Worm (Caenorhabditis elegans): ENCODE results near the gene rab-33.

The rab-33 gene

DNA sequence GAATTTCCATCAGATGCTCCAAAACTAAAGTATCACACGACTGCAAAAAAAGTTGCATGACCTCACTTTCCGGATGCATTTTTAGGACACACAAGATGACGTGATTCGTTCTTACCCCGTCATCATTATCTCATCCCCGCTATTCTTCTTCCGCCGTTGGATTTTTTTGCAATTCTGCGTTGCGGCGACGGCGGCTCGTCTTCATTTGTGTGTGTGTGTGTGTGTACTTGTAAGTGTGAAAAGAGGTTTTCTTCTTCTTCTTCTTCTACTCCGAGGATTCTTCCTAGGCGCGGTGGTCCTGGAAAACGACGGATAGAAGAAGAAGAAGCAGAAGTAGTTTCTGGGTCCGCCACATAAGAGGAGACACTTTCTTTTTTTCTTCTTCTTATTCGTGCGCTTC lies 12.1 kb upstream of the rab-33 start:
- TF ChIP-seq unc-86 (tag; optimal IDR thresholded peaks at IDR 0.05): peak; percentile 18
- TF ChIP-seq ceh-63 (GFP tag; optimal IDR thresholded peaks at IDR 0.05): no peak
- TF ChIP-seq efl-1 (optimal IDR thresholded peaks at IDR 0.05): no peak
- peak in 1 of 2 experiments; percentile 84 for TF ChIP-seq efl-1 (GFP tag; optimal IDR thresholded peaks at IDR 0.05 in 1 of 2)
- TF ChIP-seq fkh-10 (GFP tag; optimal IDR thresholded peaks at IDR 0.05): peak; percentile 41
- TF ChIP-seq elt-3 (tag; optimal IDR thresholded peaks at IDR 0.05): no peak
- TF ChIP-seq pax-3 (tag; optimal IDR thresholded peaks at IDR 0.05): no peak
- no peak for TF ChIP-seq nhr-19 (GFP tag; conservative IDR thresholded peaks at IDR 0.05)
- TF ChIP-seq blmp-1 (tag; optimal IDR thresholded peaks at IDR 0.05): no peak
- TF ChIP-seq vab-15 (tag; optimal IDR thresholded peaks at IDR 0.05): no peak
- TF ChIP-seq lin-14 (GFP tag; optimal IDR thresholded peaks at IDR 0.05): peak; percentile 62
- no peak for TF ChIP-seq unc-30 (tag; optimal IDR thresholded peaks at IDR 0.05)
- TF ChIP-seq dpl-1 (GFP tag; optimal IDR thresholded peaks at IDR 0.05): no peak

DNA sequence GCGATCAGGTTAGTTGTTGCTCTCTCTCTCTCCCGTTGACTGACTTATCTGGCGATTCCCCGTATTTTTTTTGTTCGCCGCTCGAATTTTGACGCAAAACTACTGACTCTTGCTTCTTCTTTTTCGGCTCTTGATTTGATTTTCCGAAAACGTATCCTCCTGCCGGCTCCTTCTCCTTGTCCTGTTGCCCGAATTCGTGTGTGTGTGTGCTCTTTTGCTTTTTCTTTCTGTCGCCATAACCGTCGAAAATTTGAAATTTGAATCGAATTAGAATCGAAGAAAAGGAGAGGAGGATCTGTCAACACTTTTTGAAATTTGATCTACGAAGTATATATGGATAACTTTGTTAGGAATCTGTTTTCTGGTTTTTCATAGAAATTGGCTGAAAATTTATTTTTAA lies 8.9 kb upstream of the rab-33 start:
- TF ChIP-seq pax-3 (tag; optimal IDR thresholded peaks at IDR 0.05) (no peak), fkh-10 (GFP tag; optimal IDR thresholded peaks at IDR 0.05) (peak; percentile 80), fkh-4 (tag; optimal IDR thresholded peaks at IDR 0.05; ENCODE audit: borderline replicate concordance) (no peak), lin-14 (GFP tag; optimal IDR thresholded peaks at IDR 0.05) (peak; percentile 30)

DNA sequence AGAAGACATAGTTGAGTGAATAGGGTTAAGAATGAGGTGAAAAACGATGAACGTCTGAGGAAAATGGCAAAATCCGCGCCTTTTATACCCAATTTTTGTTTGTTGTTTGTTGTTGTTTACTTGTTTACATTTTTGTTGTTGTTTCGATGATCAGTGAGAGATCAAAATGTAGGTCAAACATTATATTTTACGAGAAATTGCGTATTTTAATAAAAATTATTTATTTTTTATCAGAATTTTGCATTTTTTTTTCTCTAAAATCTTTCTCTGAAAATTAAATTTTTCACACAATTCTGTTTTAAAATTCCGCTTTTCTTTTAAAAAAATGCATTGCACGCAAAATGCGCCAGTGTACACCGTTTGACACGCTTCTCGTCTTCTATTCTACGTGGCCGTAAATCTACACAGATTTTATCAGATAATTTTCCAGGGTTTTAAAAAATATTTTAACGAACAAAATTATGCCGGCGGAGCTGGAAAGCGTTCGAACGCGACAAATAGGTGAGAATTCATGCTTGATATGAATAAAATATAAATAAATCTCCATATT lies 3.1 kb upstream of the rab-33 start, which contains the start of the genes sip-1 and sly-1:
sip-1 (minus strand) TSS at position 103 of the 550 bp plus-strand sequence.
sly-1 (plus strand) TSS at position 360 of the 550 bp plus-strand sequence.
- peak; percentile 88 for TF ChIP-seq skn-1 (tag; optimal IDR thresholded peaks at IDR 0.05)
- peak; percentile 47 for TF ChIP-seq sup-37 (GFP tag; optimal IDR thresholded peaks at IDR 0.05)
- no peak for TF ChIP-seq C34B4.2 (tag; optimal IDR thresholded peaks at IDR 0.05)
- peak; percentile 90 for TF ChIP-seq tbx-2 (tag; optimal IDR thresholded peaks at IDR 0.05)
- peak; percentile 70 for TF ChIP-seq nhr-237 (tag; optimal IDR thresholded peaks at IDR 0.05)
- TF ChIP-seq ceh-82 (tag; optimal IDR thresholded peaks at IDR 0.05): peak; percentile 77 to 86 (median 80)
- TF ChIP-seq fkh-4 (tag; optimal IDR thresholded peaks at IDR 0.05; ENCODE audit: borderline replicate concordance): peak; percentile 27
- peak; percentile 69 for TF ChIP-seq lin-13 (GFP tag; optimal IDR thresholded peaks at IDR 0.05)
- TF ChIP-seq nhr-28 (tag; optimal IDR thresholded peaks at IDR 0.05): no peak
- peak; percentile 91 for TF ChIP-seq nhr-71 (tag; optimal IDR thresholded peaks at IDR 0.05)
- peak; percentile 79 for TF ChIP-seq mab-9 (GFP tag; IDR thresholded peaks at IDR 0.05)
- TF ChIP-seq efl-1 (optimal IDR thresholded peaks at IDR 0.05): peak; percentile 74 to 93
- TF ChIP-seq efl-1 (GFP tag; optimal IDR thresholded peaks at IDR 0.05 in 1 of 2): peak; percentile 92 to 99
- no peak for TF ChIP-seq pqm-1 (tag; optimal IDR thresholded peaks at IDR 0.05)
- TF ChIP-seq dsc-1 (tag; optimal IDR thresholded peaks at IDR 0.05): peak; percentile 84
- TF ChIP-seq sox-4 (tag; optimal IDR thresholded peaks at IDR 0.05): peak; percentile 74
- TF ChIP-seq ets-5 (GFP tag; IDR thresholded peaks at IDR 0.05): 0 out of 2 replicates have a peak, but pooled peaks have one; percentile 63
- no peak for TF ChIP-seq nhr-76 (tag; optimal IDR thresholded peaks at IDR 0.05)
- TF ChIP-seq fkh-10 (GFP tag; optimal IDR thresholded peaks at IDR 0.05): peak; percentile 32
- TF ChIP-seq ceh-8 (GFP tag; optimal IDR thresholded peaks at IDR 0.05): peak; percentile 56
- peak; percentile 88 for TF ChIP-seq nhr-90 (tag; optimal IDR thresholded peaks at IDR 0.05; ENCODE audit: poor library complexity)
- TF ChIP-seq blmp-1 (tag; optimal IDR thresholded peaks at IDR 0.05): peak; percentile 80
- TF ChIP-seq unc-98 (GFP tag; IDR thresholded peaks at IDR 0.05): no peak
- TF ChIP-seq nhr-85 (tag): peak; percentile 90
- no peak for TF ChIP-seq tlp-1 (tag; optimal IDR thresholded peaks at IDR 0.05)
- peak; percentile 43 for TF ChIP-seq nhr-77 (tag; optimal IDR thresholded peaks at IDR 0.05)
- peak; percentile 74 for TF ChIP-seq grh-1 (GFP tag; IDR thresholded peaks at IDR 0.05)
- TF ChIP-seq zag-1 (tag; optimal IDR thresholded peaks at IDR 0.05): no peak
- TF ChIP-seq nhr-11 (tag; optimal IDR thresholded peaks at IDR 0.05): peak; percentile 60
- TF ChIP-seq vab-15 (tag; optimal IDR thresholded peaks at IDR 0.05): no peak
- TF ChIP-seq nhr-12 (tag; optimal IDR thresholded peaks at IDR 0.05): no peak
- no peak for TF ChIP-seq hlh-4 (tag; optimal IDR thresholded peaks at IDR 0.05)
- TF ChIP-seq pag-3 (tag; optimal IDR thresholded peaks at IDR 0.05; ENCODE audit: borderline replicate concordance, insufficient read depth): peak; percentile 74
- peak; percentile 34 for TF ChIP-seq elt-2 (tag; optimal IDR thresholded peaks at IDR 0.05)
- no peak for TF ChIP-seq unc-30 (tag; optimal IDR thresholded peaks at IDR 0.05)
- peak; percentile 73 for TF ChIP-seq F16B12.6 (tag; optimal IDR thresholded peaks at IDR 0.05)
- TF ChIP-seq unc-130 (tag; optimal IDR thresholded peaks at IDR 0.05): peak; percentile 82
- TF ChIP-seq isw-1 (GFP tag; IDR thresholded peaks at IDR 0.05): peak; percentile 77
- peak; percentile 84 for TF ChIP-seq aly-2 (tag; optimal IDR thresholded peaks at IDR 0.05)
- peak; percentile 83 for TF ChIP-seq irx-1 (tag; optimal IDR thresholded peaks at IDR 0.05)

Data from whole organism, L1 larva.